Fruit fly (Drosophila melanogaster) whole organism: ENCODE measurements around the gene caup.

ENCODE experiments used
- CG8478 ChIP-seq: fragments of >200 bp; optimal IDR thresholded peaks from 2 replicates; lab custom pipeline; 2018; ENCODE audit warnings: inconsistent platforms
- EcR ChIP-seq, 2 experiments: fragments of >200 bp; optimal IDR thresholded peaks; 2 replicates each; lab custom pipeline; 2017; ENCODE audit warnings: missing biosample characterization in 2 of 2, missing genetic modification characterization in 2 of 2, missing genetic modification reagents in 2 of 2
- pan ChIP-seq: fragments of >200 bp; optimal IDR thresholded peaks from 2 replicates; lab custom pipeline; 2017
- psq ChIP-seq: fragments of >200 bp; optimal IDR thresholded peaks from 2 replicates; lab custom pipeline; 2017
- usp ChIP-seq: fragments of >200 bp; optimal IDR thresholded peaks from 2 replicates; lab custom pipeline; 2017; ENCODE audit warnings: missing biosample characterization, missing genetic modification characterization, mixed read lengths

DNA sequence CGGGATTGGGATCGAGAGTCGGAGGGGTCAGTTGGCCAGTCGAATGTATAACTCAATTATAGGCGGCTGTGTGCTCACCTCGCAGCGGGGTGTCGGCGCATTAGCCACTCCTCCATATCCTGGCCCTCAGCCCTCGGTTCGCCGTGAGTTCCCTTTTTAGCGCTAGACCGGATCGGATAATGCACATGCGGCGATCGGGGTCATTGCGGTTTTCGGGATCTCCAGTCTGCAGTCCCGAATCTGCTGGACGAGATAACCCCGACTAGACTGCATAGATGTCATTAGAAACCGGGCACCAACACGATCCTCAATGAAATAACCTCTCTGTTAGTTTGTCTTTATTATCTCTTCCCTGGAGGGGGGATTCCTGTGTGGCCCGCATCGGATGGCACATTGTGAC lies 37.9 kb downstream of the caup start:
- TF ChIP-seq EcR (GFP tag; optimal IDR thresholded peaks at IDR 0.05; lab: Kevin White, UChicago) (no peak), pan (lab: Kevin White, UChicago) (no peak), usp (GFP tag; lab: Kevin White, UChicago) (no peak), CG8478 (lab: Kevin White, UChicago) (no peak), psq (lab: Kevin White, UChicago) (no peak)
